Fruit fly (Drosophila melanogaster) whole organism, embryonic: ENCODE measurements around the gene Atg5.

Experiments
- CG11247 ChIP-seq: fragments of 200-800 bp; sonication (Bioruptor generic); IDR thresholded peaks from 2 replicates; pipeline ENCODE4 v1.3.6; 2022; ENCODE audit warnings: missing biosample characterization, missing genetic modification characterization
- CG12659 ChIP-seq: fragments of 200-800 bp; sonication (Bioruptor generic); optimal IDR thresholded peaks from 3 replicates; lab custom pipeline; 2017; ENCODE audit warnings: mild to moderate bottlenecking, missing biosample characterization, missing genetic modification reagents, missing genetic modification characterization
- CG13296 ChIP-seq: fragments of 200-800 bp; sonication (Bioruptor generic); optimal IDR thresholded peaks from 3 replicates; lab custom pipeline; 2018; ENCODE audit warnings: missing biosample characterization, mild to moderate bottlenecking, missing genetic modification characterization
- CG15514 ChIP-seq: fragments of 200-800 bp; sonication (Bioruptor generic); optimal IDR thresholded peaks from 3 replicates; lab custom pipeline; 2017; ENCODE audit warnings: missing biosample characterization, missing genetic modification characterization, mild to moderate bottlenecking, moderate library complexity, missing genetic modification reagents
- CG15601 ChIP-seq: fragments of 200-800 bp; sonication (Bioruptor generic); optimal IDR thresholded peaks from 3 replicates; lab custom pipeline; 2019; ENCODE audit warnings: missing biosample characterization, mild to moderate bottlenecking, missing genetic modification characterization, moderate library complexity
- CG33557 ChIP-seq: fragments of 200-800 bp; sonication (Bioruptor generic); optimal IDR thresholded peaks from 2 replicates; lab custom pipeline; 2019; ENCODE audit warnings: missing biosample characterization, mild to moderate bottlenecking, missing genetic modification characterization, moderate library complexity
- CG5180 ChIP-seq: fragments of 200-800 bp; sonication (Bioruptor generic); optimal IDR thresholded peaks from 3 replicates; lab custom pipeline; 2017; ENCODE audit warnings: missing biosample characterization, missing genetic modification characterization, mild to moderate bottlenecking, moderate library complexity, missing genetic modification reagents
- CG5953 ChIP-seq: fragments of 200-800 bp; sonication (Bioruptor generic); IDR thresholded peaks from 2 replicates; pipeline ENCODE4 v1.3.6; 2022; ENCODE audit warnings: missing biosample characterization, missing genetic modification characterization
- CG7556 ChIP-seq: fragments of 200-800 bp; sonication (Bioruptor generic); optimal IDR thresholded peaks from 2 replicates; lab custom pipeline; 2017; ENCODE audit warnings: missing biosample characterization, mild to moderate bottlenecking, missing genetic modification characterization
- CG7745 ChIP-seq: fragments of 200-800 bp; sonication (Bioruptor generic); optimal IDR thresholded peaks from 2 replicates; lab custom pipeline; 2018; ENCODE audit warnings: missing biosample characterization, mild to moderate bottlenecking, missing genetic modification characterization, moderate library complexity
- CG8089 ChIP-seq: fragments of 200-800 bp; sonication (Bioruptor generic); optimal IDR thresholded peaks from 3 replicates; lab custom pipeline; 2016; ENCODE audit warnings: missing biosample characterization, missing genetic modification characterization
- CG8924 ChIP-seq: fragments of 200-800 bp; optimal IDR thresholded peaks from 3 replicates; lab custom pipeline; 2019; ENCODE audit warnings: missing biosample characterization, mild to moderate bottlenecking, missing genetic modification characterization, moderate library complexity
- CG9727 ChIP-seq: fragments of 200-800 bp; sonication (Bioruptor generic); optimal IDR thresholded peaks from 3 replicates; lab custom pipeline; 2017; ENCODE audit warnings: missing biosample characterization, mild to moderate bottlenecking, missing genetic modification characterization
- ERR ChIP-seq: fragments of 200-800 bp; sonication (Bioruptor generic); optimal IDR thresholded peaks from 2 replicates; lab custom pipeline; 2016; ENCODE audit warnings: missing biosample characterization, missing genetic modification characterization
- Eip74EF ChIP-seq, 2 experiments: fragments of 200-800 bp in 1 of 2; fragments of >200 bp in 1 of 2; sonication (Bioruptor generic) in 1 of 2; optimal IDR thresholded peaks; 2 replicates each; lab custom pipeline; 2017 to 2019; ENCODE audit warnings: missing biosample characterization in 2 of 2, missing genetic modification characterization in 2 of 2, mild to moderate bottlenecking in 1 of 2, moderate library complexity in 1 of 2
- Fer3 ChIP-seq: fragments of 200-800 bp; sonication (Bioruptor generic); optimal IDR thresholded peaks from 2 replicates; lab custom pipeline; 2018; ENCODE audit warnings: missing biosample characterization, mild to moderate bottlenecking, missing genetic modification characterization, moderate library complexity
- Gsc ChIP-seq: fragments of 200-800 bp; sonication (Bioruptor generic); IDR thresholded peaks from 2 replicates; pipeline ENCODE4 v1.3.6; 2022; ENCODE audit warnings: missing biosample characterization, missing genetic modification characterization
- Hr51 ChIP-seq, 2 experiments: fragments of 200-800 bp; sonication (Bioruptor generic); optimal IDR thresholded peaks; 2 replicates in 1 of 2; 3 replicates in 1 of 2; lab custom pipeline; 2016 to 2018; ENCODE audit warnings: missing biosample characterization in 2 of 2, missing genetic modification characterization in 2 of 2, mild to moderate bottlenecking in 1 of 2, moderate library complexity in 1 of 2
- MTF-1 ChIP-seq: fragments of 200-800 bp; sonication (Bioruptor generic); optimal IDR thresholded peaks from 2 replicates; lab custom pipeline; 2018; ENCODE audit warnings: missing biosample characterization, mild to moderate bottlenecking, missing genetic modification characterization, borderline replicate concordance
- Meics ChIP-seq: fragments of 200-800 bp; sonication (Bioruptor generic); optimal IDR thresholded peaks from 2 replicates; lab custom pipeline; 2017; ENCODE audit warnings: missing biosample characterization, mild to moderate bottlenecking, missing genetic modification characterization
- NC2β ChIP-seq: fragments of 200-800 bp; sonication (Bioruptor generic); optimal IDR thresholded peaks from 2 replicates; lab custom pipeline; 2016; ENCODE audit warnings: missing biosample characterization, missing genetic modification characterization
- Spps ChIP-seq: fragments of 200-800 bp; sonication (Bioruptor generic); optimal IDR thresholded peaks from 2 replicates; lab custom pipeline; 2018; ENCODE audit warnings: missing biosample characterization, mild to moderate bottlenecking, missing genetic modification characterization
- Xbp1 ChIP-seq: fragments of 200-800 bp; sonication (Bioruptor generic); optimal IDR thresholded peaks from 3 replicates; lab custom pipeline; 2016; ENCODE audit warnings: missing biosample characterization, mild to moderate bottlenecking, missing genetic modification characterization
- Xrp1 ChIP-seq: fragments of 200-800 bp; sonication (Bioruptor generic); IDR thresholded peaks from 2 replicates; pipeline ENCODE4 v1.3.6; 2022; ENCODE audit warnings: missing biosample characterization, missing genetic modification characterization
- bowl ChIP-seq: fragments of 200-800 bp; sonication (Bioruptor generic); IDR thresholded peaks from 2 replicates; pipeline ENCODE4 v1.3.6; 2022; ENCODE audit warnings: missing biosample characterization, missing genetic modification characterization
- btn ChIP-seq: fragments of 200-800 bp; sonication (Bioruptor generic); optimal IDR thresholded peaks from 2 replicates; lab custom pipeline; 2016; ENCODE audit warnings: missing biosample characterization, missing genetic modification characterization
- chn ChIP-seq: fragments of 200-800 bp; sonication (Bioruptor generic); optimal IDR thresholded peaks from 2 replicates; lab custom pipeline; 2016; ENCODE audit warnings: missing biosample characterization, missing genetic modification characterization
- cwo ChIP-seq: fragments of 200-800 bp; sonication (Bioruptor generic); optimal IDR thresholded peaks from 3 replicates; lab custom pipeline; 2017; ENCODE audit warnings: missing biosample characterization, missing genetic modification characterization, mild to moderate bottlenecking, moderate library complexity, missing genetic modification reagents
- dimm ChIP-seq: fragments of 200-800 bp; sonication (Bioruptor generic); IDR thresholded peaks from 2 replicates; pipeline ENCODE4 v1.3.6; 2022; ENCODE audit warnings: missing biosample characterization, missing genetic modification characterization
- eve ChIP-seq, 2 experiments: fragments of >200 bp; optimal IDR thresholded peaks; 2 replicates each; lab custom pipeline; 2017; ENCODE audit warnings: missing biosample characterization in 2 of 2, missing genetic modification characterization in 2 of 2
- ewg ChIP-seq: fragments of 200-800 bp; sonication (Bioruptor generic); optimal IDR thresholded peaks from 3 replicates; lab custom pipeline; 2017; ENCODE audit warnings: mild to moderate bottlenecking, missing biosample characterization, missing genetic modification reagents, missing genetic modification characterization
- gt ChIP-seq: fragments of 200-800 bp; sonication (Bioruptor generic); IDR thresholded peaks from 2 replicates; pipeline ENCODE4 v1.3.6; 2022; ENCODE audit warnings: missing biosample characterization, missing genetic modification characterization
- insv ChIP-seq, 2 experiments: fragments of 200-800 bp; sonication (Bioruptor generic); optimal IDR thresholded peaks; 3 replicates each; lab custom pipeline; 2016 to 2018; ENCODE audit warnings: missing biosample characterization in 2 of 2, missing genetic modification characterization in 2 of 2
- jigr1 ChIP-seq: fragments of 200-800 bp; sonication (Bioruptor generic); IDR thresholded peaks from 3 replicates; pipeline ENCODE4 v1.3.6; 2022; ENCODE audit warnings: missing biosample characterization, missing genetic modification characterization
- jumu ChIP-seq: fragments of 200-800 bp; sonication (Bioruptor generic); optimal IDR thresholded peaks from 3 replicates; lab custom pipeline; 2016; ENCODE audit warnings: missing biosample characterization, missing genetic modification characterization
- mld ChIP-seq: fragments of 200-800 bp; sonication (Bioruptor generic); IDR thresholded peaks from 3 replicates; pipeline ENCODE4 v1.3.6; 2022; ENCODE audit warnings: missing biosample characterization, missing genetic modification characterization; ENCODE audit not compliant: partially characterized antibody
- nerfin-1 ChIP-seq: fragments of 200-800 bp; sonication (Bioruptor generic); optimal IDR thresholded peaks from 3 replicates; lab custom pipeline; 2019; ENCODE audit warnings: missing biosample characterization, mild to moderate bottlenecking, missing genetic modification characterization, moderate library complexity
- odd ChIP-seq: fragments of 200-800 bp; sonication (Bioruptor generic); optimal IDR thresholded peaks from 2 replicates; lab custom pipeline; 2017; ENCODE audit warnings: missing biosample characterization, mild to moderate bottlenecking, missing genetic modification characterization
- pb ChIP-seq: fragments of 200-800 bp; sonication (Bioruptor generic); optimal IDR thresholded peaks from 3 replicates; lab custom pipeline; 2016; ENCODE audit warnings: missing biosample characterization, missing genetic modification characterization
- psq ChIP-seq: fragments of 200-800 bp; sonication (Bioruptor generic); optimal IDR thresholded peaks from 2 replicates; lab custom pipeline; 2017; ENCODE audit warnings: missing biosample characterization, missing genetic modification characterization
- sisA ChIP-seq: fragments of 200-800 bp; sonication (Bioruptor generic); IDR thresholded peaks from 2 replicates; pipeline ENCODE4 v1.3.6; 2022; ENCODE audit warnings: missing biosample characterization, missing genetic modification characterization
- so ChIP-seq: fragments of 200-800 bp; sonication (Bioruptor generic); IDR thresholded peaks from 3 replicates; pipeline ENCODE4 v1.3.6; 2022; ENCODE audit warnings: missing biosample characterization, missing genetic modification characterization
- tin ChIP-seq: fragments of 200-800 bp; sonication (Bioruptor generic); optimal IDR thresholded peaks from 3 replicates; lab custom pipeline; 2016; ENCODE audit warnings: missing biosample characterization, missing genetic modification characterization
- tna ChIP-seq: fragments of 200-800 bp; sonication (Bioruptor generic); IDR thresholded peaks from 2 replicates; pipeline ENCODE4 v1.3.6; 2022; ENCODE audit warnings: missing biosample characterization, missing genetic modification characterization; ENCODE audit not compliant: partially characterized antibody
- yki ChIP-seq: fragments of >200 bp; optimal IDR thresholded peaks from 3 replicates; lab custom pipeline; 2018
- z ChIP-seq: fragments of 200-800 bp; sonication (Bioruptor generic); IDR thresholded peaks from 3 replicates; pipeline ENCODE4 v1.3.6; 2022; ENCODE audit warnings: missing biosample characterization, missing genetic modification characterization
- zen2 ChIP-seq: fragments of 200-800 bp; sonication (Bioruptor generic); IDR thresholded peaks from 3 replicates; pipeline ENCODE4 v1.3.6; 2022; ENCODE audit warnings: missing biosample characterization, missing genetic modification characterization; ENCODE audit not compliant: partially characterized antibody
- zfh2 ChIP-seq: fragments of 200-800 bp; sonication (Bioruptor generic); optimal IDR thresholded peaks from 2 replicates; lab custom pipeline; 2016; ENCODE audit warnings: missing biosample characterization, missing genetic modification characterization

The Atg5 gene

dm6 chrX:7336962-7337844, 13.6 kb upstream of the Atg5 start, which contains the start of gene CBP (continued):
- TF ChIP-seq chn (GFP tag; lab: Kevin White, UChicago) (peak; percentile 98), dimm (GFP tag; lab: Robert Waterston, UW) (peak; percentile 82), pb (peak; percentile 91), NC2β (GFP tag; lab: Kevin White, UChicago) (peak; percentile 97), nerfin-1 (peak; percentile 96), Fer3 (tag; lab: Kevin White, UChicago) (peak; percentile 96), psq (GFP tag; lab: Kevin White, UChicago) (peak; percentile 96), insv (GFP tag; optimal IDR thresholded peaks at IDR 0.05; lab: Kevin White, UChicago) (peak; percentile 62 to 73), zen2 (GFP tag; lab: Robert Waterston, UW) (no peak), CG11247 (GFP tag; lab: Robert Waterston, UW) (peak; percentile 91), CG33557 (GFP tag; lab: Kevin White, UChicago) (peak; percentile 98), bowl (GFP tag; lab: Robert Waterston, UW) (peak; percentile 90), CG9727 (GFP tag; lab: Kevin White, UChicago) (peak; percentile 98), tna (no peak), CG13296 (GFP tag; lab: Kevin White, UChicago) (peak; percentile 97), Xbp1 (GFP tag; lab: Kevin White, UChicago) (peak; percentile 98), odd (GFP tag; lab: Kevin White, UChicago) (peak; percentile 97), ERR (GFP tag; lab: Kevin White, UChicago) (peak; percentile 94), Hr51 (GFP tag; optimal IDR thresholded peaks at IDR 0.05; lab: Kevin White, UChicago) (peak; percentile 95 to 98), CG8089 (peak; percentile 98), z (peak; percentile 75; the same call in 2 of the 3 replicates), Xrp1 (peak; percentile 98), mld (no peak), sisA (GFP tag; lab: Robert Waterston, UW) (peak; percentile 95), ewg (GFP tag; lab: Kevin White, UChicago) (peak; percentile 96), CG12659 (GFP tag; lab: Kevin White, UChicago) (peak; percentile 97), Spps (tag; lab: Kevin White, UChicago) (peak; percentile 99), gt (GFP tag; lab: Robert Waterston, UW) (peak; percentile 87), MTF-1 (GFP tag; lab: Kevin White, UChicago) (peak; percentile 95), jumu (GFP tag; lab: Kevin White, UChicago) (peak; percentile 97), btn (peak; percentile 96), CG5953 (peak; percentile 91), zfh2 (peak; percentile 78), Meics (peak; percentile 96), tin (peak; percentile 98), CG7556 (GFP tag; lab: Kevin White, UChicago) (peak; percentile 98), CG15514 (GFP tag; lab: Kevin White, UChicago) (peak; percentile 90), jigr1 (peak; percentile 91), CG15601 (peak; percentile 98), cwo (GFP tag; lab: Kevin White, UChicago) (peak; percentile 94), CG8924 (peak; percentile 99), so (peak; percentile 96), yki (lab: Kevin White, UChicago) (peak; percentile 36), Eip74EF (GFP tag; optimal IDR thresholded peaks at IDR 0.05; lab: Kevin White, UChicago) (peak in 1 of 2 experiments; percentile 98), Gsc (GFP tag; lab: Robert Waterston, UW) (peak; percentile 93), CG7745 (peak; percentile 79), eve (GFP tag; optimal IDR thresholded peaks at IDR 0.05; lab: Kevin White, UChicago) (peak; percentile 53 to 99), CG5180 (GFP tag; lab: Kevin White, UChicago) (peak; percentile 91)
